Worm (Caenorhabditis elegans) whole organism, L2 larva: ENCODE measurements around the gene fbxb-22.
A peak's percentile ranks its signal among the peaks of the same experiment; 100 is the strongest.

Experiments
- F13H6.1 ChIP-seq: sonication (generic microtip); optimal IDR thresholded peaks from 2 replicates; lab custom pipeline; 2016; ENCODE audit warnings: missing genetic modification characterization, missing compliant biosample characterization
- R02D3.7 ChIP-seq: fragments of 150-350 bp; optimal IDR thresholded peaks from 2 replicates; lab custom pipeline; 2014; ENCODE audit warnings: missing biosample characterization, missing genetic modification characterization
- alr-1 ChIP-seq: fragments of 150-350 bp; optimal IDR thresholded peaks from 2 replicates; lab custom pipeline; 2014; ENCODE audit warnings: missing biosample characterization, missing genetic modification characterization
- ama-1 ChIP-seq: fragments of 150-350 bp; optimal IDR thresholded peaks from 2 replicates; lab custom pipeline; 2018; ENCODE audit warnings: inconsistent platforms
- ceh-82 ChIP-seq: fragments of 150-350 bp; optimal IDR thresholded peaks from 2 replicates; lab custom pipeline; 2014; ENCODE audit warnings: missing biosample characterization, missing genetic modification characterization
- elt-3 ChIP-seq: sonication (generic microtip); optimal IDR thresholded peaks from 2 replicates; lab custom pipeline; 2017; ENCODE audit warnings: missing biosample characterization, missing genetic modification characterization
- fos-1 ChIP-seq: fragments of 150-350 bp; optimal IDR thresholded peaks from 2 replicates; lab custom pipeline; 2014; ENCODE audit warnings: missing biosample characterization, missing genetic modification characterization
- lin-13 ChIP-seq: fragments of 150-350 bp; optimal IDR thresholded peaks from 2 replicates; lab custom pipeline; 2014; ENCODE audit warnings: missing biosample characterization, missing genetic modification reagents, missing genetic modification characterization
- mdl-1 ChIP-seq, 2 experiments: fragments of 150-350 bp in 1 of 2; sonication (generic microtip) in 1 of 2; optimal IDR thresholded peaks; 2 replicates each; lab custom pipeline; 2017; ENCODE audit warnings: missing biosample characterization in 2 of 2, missing genetic modification characterization in 2 of 2
- nhr-11 ChIP-seq: fragments of 150-350 bp; optimal IDR thresholded peaks from 2 replicates; lab custom pipeline; 2014; ENCODE audit warnings: missing biosample characterization, missing genetic modification characterization
- nhr-12 ChIP-seq: fragments of 150-350 bp; optimal IDR thresholded peaks from 2 replicates; lab custom pipeline; 2014; ENCODE audit warnings: missing biosample characterization, missing genetic modification characterization
- snpc-4 ChIP-seq: fragments of 150-350 bp; optimal IDR thresholded peaks from 2 replicates; lab custom pipeline; 2014; ENCODE audit warnings: missing biosample characterization, missing genetic modification characterization
- unc-62 ChIP-seq: fragments of 150-350 bp; optimal IDR thresholded peaks from 2 replicates; lab custom pipeline; 2014; ENCODE audit warnings: missing biosample characterization, missing genetic modification reagents, missing genetic modification characterization
- zag-1 ChIP-seq: fragments of 150-350 bp; optimal IDR thresholded peaks from 2 replicates; lab custom pipeline; 2014; ENCODE audit warnings: missing biosample characterization, missing genetic modification characterization

DNA sequence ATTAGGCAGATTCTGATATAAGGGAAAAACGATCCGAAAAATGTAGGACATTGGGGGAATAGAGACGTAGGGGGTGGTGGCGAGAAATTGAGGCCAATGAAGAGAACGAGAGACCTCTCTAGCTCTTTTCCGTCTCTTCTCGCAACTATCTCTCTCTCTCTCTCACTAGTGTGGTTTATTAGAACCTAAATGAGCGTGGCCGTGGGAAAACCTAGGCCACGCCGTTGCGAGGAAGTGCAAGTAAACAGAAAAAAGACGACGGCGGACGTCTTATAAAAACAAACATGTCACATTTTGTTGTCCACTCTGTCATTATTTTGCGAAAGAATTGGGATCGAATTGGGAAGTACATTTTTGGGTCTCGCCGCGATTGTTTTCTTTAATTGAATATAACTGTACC, 13.5 kb downstream of the fbxb-22 start:
- TF ChIP-seq mdl-1 (tag; optimal IDR thresholded peaks at IDR 0.05; lab: Kevin White, UChicago): peak in 1 of 2 experiments; percentile 65
- no peak for TF ChIP-seq unc-62
- no peak for TF ChIP-seq nhr-12 (tag; lab: Kevin White, UChicago)
- no peak for TF ChIP-seq alr-1
- TF ChIP-seq ama-1 (lab: Kevin White, UChicago): no peak
- peak; percentile 3 for TF ChIP-seq ceh-82 (tag; lab: Kevin White, UChicago)
- TF ChIP-seq F13H6.1 (tag; lab: Kevin White, UChicago): peak; percentile 91
- TF ChIP-seq elt-3 (tag; lab: Kevin White, UChicago): no peak
- TF ChIP-seq fos-1 (tag; lab: Kevin White, UChicago): peak; percentile 83
- no peak for TF ChIP-seq R02D3.7 (tag; lab: Kevin White, UChicago)
- TF ChIP-seq snpc-4 (tag; lab: Kevin White, UChicago): peak; percentile 89
- TF ChIP-seq lin-13 (GFP tag; lab: Kevin White, UChicago): peak; percentile 92
- peak; percentile 67 for TF ChIP-seq zag-1
- no peak for TF ChIP-seq nhr-11
